Fruit fly (Drosophila melanogaster) whole organism, wandering third instar larva: ENCODE data around the gene cbt.

ENCODE experiments used
- CG9705 ChIP-seq: fragments of 200-800 bp; sonication (Bioruptor generic); optimal IDR thresholded peaks from 2 replicates; lab custom pipeline; 2018; ENCODE audit warnings: missing biosample characterization, mild to moderate bottlenecking, missing genetic modification characterization
- HLH106 ChIP-seq: fragments of 200-800 bp; optimal IDR thresholded peaks from 3 replicates; lab custom pipeline; 2019; ENCODE audit warnings: missing biosample characterization, mild to moderate bottlenecking, missing genetic modification characterization, moderate library complexity
- Hr78 ChIP-seq: fragments of >200 bp; optimal IDR thresholded peaks from 2 replicates; lab custom pipeline; 2017; ENCODE audit warnings: missing biosample characterization, missing genetic modification characterization
- Myc ChIP-seq: fragments of >200 bp; optimal IDR thresholded peaks from 2 replicates; lab custom pipeline; 2017
- Sp1 ChIP-seq: fragments of 200-800 bp; sonication (Bioruptor generic); optimal IDR thresholded peaks from 3 replicates; lab custom pipeline; 2019; ENCODE audit warnings: missing biosample characterization, mild to moderate bottlenecking, missing genetic modification characterization, moderate library complexity
- br ChIP-seq: fragments of 200-800 bp; sonication (Bioruptor generic); optimal IDR thresholded peaks from 2 replicates; lab custom pipeline; 2016; ENCODE audit warnings: missing biosample characterization, missing genetic modification characterization
- dl ChIP-seq, 2 experiments: fragments of 175-275, 200-275 bp in 1 of 2; fragments of 200-275 bp in 1 of 2; sonication (Bioruptor generic); optimal IDR thresholded peaks; lab custom pipeline; 2018; ENCODE audit warnings: mild to moderate bottlenecking in 2 of 2, missing biosample characterization in 2 of 2, missing genetic modification characterization in 2 of 2, moderate library complexity in 2 of 2; ENCODE audit not compliant: partially characterized antibody in 2 of 2, insufficient read depth in 1 of 2
- ey ChIP-seq: fragments of 200-800 bp; sonication (Bioruptor generic); optimal IDR thresholded peaks from 2 replicates; lab custom pipeline; 2016; ENCODE audit warnings: missing biosample characterization, missing genetic modification characterization
- foxo ChIP-seq, 2 experiments: fragments of 200-800 bp; sonication (Bioruptor generic); optimal IDR thresholded peaks; 2 replicates in 1 of 2; 3 replicates in 1 of 2; lab custom pipeline; 2016 to 2017; ENCODE audit warnings: missing biosample characterization in 2 of 2, missing genetic modification characterization in 2 of 2
- fru ChIP-seq: fragments of 200-800 bp; sonication (Bioruptor generic); optimal IDR thresholded peaks from 3 replicates; lab custom pipeline; 2016; ENCODE audit warnings: missing biosample characterization, mild to moderate bottlenecking, missing genetic modification characterization
- h ChIP-seq: fragments of 200-800 bp; sonication (Bioruptor generic); optimal IDR thresholded peaks from 3 replicates; lab custom pipeline; 2016; ENCODE audit warnings: missing biosample characterization, mild to moderate bottlenecking, missing genetic modification characterization
- pan ChIP-seq: fragments of >200 bp; optimal IDR thresholded peaks from 2 replicates; lab custom pipeline; 2017

- no peak for TF ChIP-seq Myc (lab: Kevin White, UChicago)
- TF ChIP-seq foxo (GFP tag; optimal IDR thresholded peaks at IDR 0.05; lab: Kevin White, UChicago) = peak; percentile 73 to 96
- TF ChIP-seq ey (GFP tag; lab: Kevin White, UChicago) = peak; percentile 96
- TF ChIP-seq Hr78 (GFP tag; lab: Kevin White, UChicago) = no peak
- no peak for TF ChIP-seq dl (GFP tag; optimal IDR thresholded peaks at IDR 0.05; lab: Kevin White, UChicago; ENCODE audit: insufficient read depth in 1 of 2, partially characterized antibody in 2 of 2)
- TF ChIP-seq br (GFP tag; lab: Kevin White, UChicago) = peak; percentile 96
- TF ChIP-seq Sp1 = peak; percentile 94
- TF ChIP-seq fru (GFP tag; lab: Kevin White, UChicago) = peak; percentile 96
- peak; percentile 82 for TF ChIP-seq CG9705
- no peak for TF ChIP-seq pan (lab: Kevin White, UChicago)
- TF ChIP-seq HLH106 (tag; lab: Kevin White, UChicago) = peak; percentile 94
- TF ChIP-seq h (GFP tag; lab: Kevin White, UChicago) = peak; percentile 97
Measured at dm6 chr2L:429680-430484, 49.6 kb downstream of the cbt start.
